Fruit fly (Drosophila melanogaster) whole organism: ENCODE measurements around the gene CG17549.

Experiments
- CG8478 ChIP-seq: fragments of >200 bp; optimal IDR thresholded peaks from 2 replicates; lab custom pipeline; 2018; ENCODE audit warnings: inconsistent platforms
- Dll ChIP-seq: fragments of >200 bp; optimal IDR thresholded peaks from 2 replicates; lab custom pipeline; 2017
- EcR ChIP-seq, 2 experiments: fragments of >200 bp; optimal IDR thresholded peaks; 2 replicates each; lab custom pipeline; 2017; ENCODE audit warnings: missing biosample characterization in 2 of 2, missing genetic modification characterization in 2 of 2, missing genetic modification reagents in 2 of 2
- pan ChIP-seq: fragments of >200 bp; optimal IDR thresholded peaks from 2 replicates; lab custom pipeline; 2017
- psq ChIP-seq: fragments of >200 bp; optimal IDR thresholded peaks from 2 replicates; lab custom pipeline; 2017
- usp ChIP-seq: fragments of >200 bp; optimal IDR thresholded peaks from 2 replicates; lab custom pipeline; 2017; ENCODE audit warnings: missing biosample characterization, missing genetic modification characterization, mixed read lengths

dm6 chr2L:19433292-19433691, 43.4 kb upstream of the CG17549 start:
- TF ChIP-seq pan (no peak), CG8478 (lab: Kevin White, UChicago) (no peak), psq (no peak), usp (GFP tag; lab: Kevin White, UChicago) (no peak), Dll (lab: Kevin White, UChicago) (no peak), EcR (GFP tag; optimal IDR thresholded peaks at IDR 0.05; lab: Kevin White, UChicago) (no peak)
